Fruit fly (Drosophila melanogaster): ENCODE data around the gene Stip1.

Stip1 gene

DNA sequence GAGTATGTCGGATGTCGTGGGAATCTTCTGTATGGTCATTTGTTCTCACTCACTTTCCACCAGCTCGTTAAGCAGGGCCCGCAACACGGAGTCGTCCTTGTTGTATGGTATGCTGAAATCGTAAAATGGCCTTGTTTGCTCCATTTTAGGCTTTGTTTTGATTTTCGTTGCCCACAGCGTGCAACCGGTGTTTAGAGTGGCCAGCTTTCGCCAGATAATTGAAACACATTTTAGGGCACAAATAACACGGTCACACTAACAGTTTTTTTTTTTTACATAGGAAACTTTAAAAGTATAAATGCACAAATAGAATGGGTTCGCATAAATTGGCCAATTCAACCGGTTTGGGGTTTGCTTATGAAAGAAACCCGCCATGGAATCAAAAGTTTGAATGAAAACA, 42.7 kb upstream of the Stip1 start, which contains the start of gene Rpp30 (continued):
- TF ChIP-seq CG5953 (GFP tag; IDR thresholded peaks at IDR 0.05) (no peak), Opbp (GFP tag; IDR thresholded peaks at IDR 0.05; ENCODE audit: partially characterized antibody) (peak; percentile 59; the same call in 2 of the 3 replicates), Dp (GFP tag; optimal IDR thresholded peaks at IDR 0.05) (peak; percentile 59), Max (GFP tag; optimal IDR thresholded peaks at IDR 0.05) (peak; percentile 60), trem (tag; optimal IDR thresholded peaks at IDR 0.05) (peak; percentile 10), phol (tag; optimal IDR thresholded peaks at IDR 0.05) (peak; percentile 38), Sin3A (optimal IDR thresholded peaks at IDR 0.05) (peak; percentile 43), sqz (GFP tag; optimal IDR thresholded peaks at IDR 0.05) (peak; percentile 97), gfzf (GFP tag; optimal IDR thresholded peaks at IDR 0.05) (peak; percentile 92), CG34224 (GFP tag; IDR thresholded peaks at IDR 0.05; ENCODE audit: partially characterized antibody) (0 out of 3 replicates have a peak, but pooled peaks have one; percentile 20), MBD-R2 (GFP tag; IDR thresholded peaks at IDR 0.05) (peak; percentile 95), CG32772 (GFP tag; IDR thresholded peaks at IDR 0.05) (peak; percentile 42; the same call in 1 of the 2 replicates), HmgD (GFP tag; optimal IDR thresholded peaks at IDR 0.05) (peak; percentile 14), ato (GFP tag; IDR thresholded peaks at IDR 0.05; ENCODE audit: partially characterized antibody) (0 out of 2 replicates have a peak, but pooled peaks have one; percentile 20), amos (GFP tag; IDR thresholded peaks at IDR 0.05; ENCODE audit: partially characterized antibody) (peak; percentile 27; the same call in 1 of the 2 replicates), CG7556 (GFP tag; optimal IDR thresholded peaks at IDR 0.05) (no peak), Fer1 (GFP tag; optimal IDR thresholded peaks at IDR 0.05) (peak; percentile 21), MESR4 (GFP tag; optimal IDR thresholded peaks at IDR 0.05) (peak; percentile 45), CG15514 (GFP tag; optimal IDR thresholded peaks at IDR 0.05) (peak; percentile 36), gro (GFP tag; optimal IDR thresholded peaks at IDR 0.05) (peak; percentile 43), pzg (GFP tag; optimal IDR thresholded peaks at IDR 0.05) (peak; percentile 58), HmgZ (tag; optimal IDR thresholded peaks at IDR 0.05) (peak; percentile 49), scrt (GFP tag; optimal IDR thresholded peaks at IDR 0.05) (peak; percentile 95), run (tag; optimal IDR thresholded peaks at IDR 0.05) (no peak), CG8359 (GFP tag; optimal IDR thresholded peaks at IDR 0.05; ENCODE audit: borderline replicate concordance) (no peak), CG11504 (tag; optimal IDR thresholded peaks at IDR 0.05) (peak; percentile 22)

DNA sequence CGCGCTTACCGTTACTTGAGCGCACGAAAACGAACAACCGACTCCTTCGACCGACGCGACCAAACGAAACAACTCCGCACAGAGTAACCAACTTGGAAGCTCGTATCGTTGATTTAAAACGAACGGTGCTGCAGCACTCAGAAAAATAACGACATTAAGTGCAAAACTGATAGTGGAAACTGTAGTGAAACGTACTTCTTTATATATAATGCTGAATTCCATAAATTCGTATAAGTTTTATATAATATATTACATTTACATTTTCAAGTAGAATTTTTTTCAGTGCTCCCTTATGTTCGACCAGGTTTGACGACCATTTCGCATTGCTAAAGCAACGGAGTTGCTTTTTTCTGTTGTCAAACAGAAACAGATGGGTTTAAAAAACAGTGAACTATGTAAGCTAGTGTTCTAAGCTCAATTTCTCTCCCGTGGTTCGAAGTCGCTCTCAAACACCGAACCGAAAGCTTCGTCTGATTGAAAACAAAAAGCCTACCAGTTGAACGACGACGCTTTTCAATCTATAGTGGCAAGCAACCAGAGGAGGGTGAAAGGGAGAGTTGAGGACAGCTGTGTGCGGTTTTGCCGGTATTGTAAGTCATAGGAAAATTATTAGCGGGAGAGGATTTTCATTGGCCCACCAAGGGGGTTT, 27.4 kb upstream of the Stip1 start, which contains the start of gene CG17075:
TSS of gene CG17075 (minus strand) at position 65 of the 649 bp plus-strand sequence.
- TF ChIP-seq CG3726 (GFP tag; IDR thresholded peaks at IDR 0.05) (peak; percentile 90), Doc2 (GFP tag; IDR thresholded peaks at IDR 0.05) (peak; percentile 82), CG13123 (GFP tag; optimal IDR thresholded peaks at IDR 0.05) (peak; percentile 86), ewg (GFP tag; optimal IDR thresholded peaks at IDR 0.05) (peak; percentile 89), Blimp-1 (GFP tag; optimal IDR thresholded peaks at IDR 0.05) (peak; percentile 89), Atf3 (GFP tag; optimal IDR thresholded peaks at IDR 0.05) (peak; percentile 30), Sry-δ (GFP tag; optimal IDR thresholded peaks at IDR 0.05) (peak; percentile 28), H15 (GFP tag; IDR thresholded peaks at IDR 0.05) (peak; percentile 93), CG17612 (GFP tag; IDR thresholded peaks at IDR 0.05) (peak; percentile 88), sens-2 (GFP tag; IDR thresholded peaks at IDR 0.05) (peak; percentile 82), Gsc (GFP tag; IDR thresholded peaks at IDR 0.05) (peak; percentile 79), CG8944 (GFP tag; optimal IDR thresholded peaks at IDR 0.05) (peak; percentile 49), CG2129 (GFP tag; IDR thresholded peaks at IDR 0.05; ENCODE audit: partially characterized antibody) (no peak), ranshi (GFP tag; IDR thresholded peaks at IDR 0.05) (peak; percentile 96), slbo (GFP tag; IDR thresholded peaks at IDR 0.05) (peak; percentile 98), ase (GFP tag; IDR thresholded peaks at IDR 0.05) (peak; percentile 94), gsb (GFP tag; IDR thresholded peaks at IDR 0.05) (peak; percentile 92), CG17568 (GFP tag; optimal IDR thresholded peaks at IDR 0.05) (peak; percentile 87), unc-4 (GFP tag; IDR thresholded peaks at IDR 0.05; ENCODE audit: partially characterized antibody) (no peak), ap (GFP tag; IDR thresholded peaks at IDR 0.05) (peak; percentile 96), CG10543 (GFP tag; optimal IDR thresholded peaks at IDR 0.05) (peak; percentile 75), hbn (GFP tag; IDR thresholded peaks at IDR 0.05; ENCODE audit: partially characterized antibody) (no peak), ham (GFP tag; IDR thresholded peaks at IDR 0.05) (peak; percentile 61; the same call in 1 of the 2 replicates), CkIIα-i1 (GFP tag; IDR thresholded peaks at IDR 0.05) (peak; percentile 71; the same call in 1 of the 2 replicates)
